Fruit fly (Drosophila melanogaster) whole organism, prepupa: ENCODE measurements around the gene CG33109.

ENCODE experiments used
- CG6163 ChIP-seq: fragments of 200-800 bp; sonication (Bioruptor generic); IDR thresholded peaks from 3 replicates; pipeline ENCODE4 v1.3.6; 2022; ENCODE audit warnings: missing biosample characterization, missing genetic modification characterization
- fd85E ChIP-seq: fragments of 200-800 bp; sonication (Bioruptor generic); optimal IDR thresholded peaks from 3 replicates; lab custom pipeline; 2016; ENCODE audit warnings: missing biosample characterization, missing genetic modification characterization

dm6 chr3R:14214776-14215175 lies 6.6 kb downstream of the CG33109 start, which contains the start of gene Dop1R1:
- no peak for TF ChIP-seq fd85E (GFP tag; lab: Kevin White, UChicago)
- TF ChIP-seq CG6163 (GFP tag; lab: Robert Waterston, UW) = no peak
